Worm (Caenorhabditis elegans) whole organism, L4 larva: ENCODE measurements around the gene ric-8.

ENCODE experiments used
- dmd-6 ChIP-seq: fragments of 200-800 bp; sonication (Bioruptor generic); IDR thresholded peaks from 2 replicates; pipeline ENCODE4 v1.3.6; 2022; ENCODE audit warnings: missing genetic modification reagents, missing genetic modification characterization, missing compliant biosample characterization
- lin-39 ChIP-seq: fragments of 150-350 bp; optimal IDR thresholded peaks from 2 replicates; lab custom pipeline; 2014; ENCODE audit warnings: missing biosample characterization, missing genetic modification reagents, missing genetic modification characterization
- nhr-237 ChIP-seq: sonication (generic microtip); optimal IDR thresholded peaks from 2 replicates; lab custom pipeline; 2017; ENCODE audit warnings: missing biosample characterization, missing genetic modification characterization
- nhr-28 ChIP-seq: fragments of 150-350 bp; optimal IDR thresholded peaks from 2 replicates; lab custom pipeline; 2014; ENCODE audit warnings: missing biosample characterization, missing genetic modification characterization
- zip-11 ChIP-seq: fragments of 200-800 bp; sonication (Bioruptor generic); IDR thresholded peaks from 2 replicates; pipeline ENCODE4 v1.3.6; 2022; ENCODE audit warnings: missing genetic modification characterization, missing compliant biosample characterization

ce11 chrIV:2663953-2664900, 21.5 kb downstream of the ric-8 start, which contains the start of gene Y69A2AR.31:
- TF ChIP-seq zip-11 (GFP tag; lab: Robert Waterston, UW): no peak
- no peak for TF ChIP-seq nhr-28
- TF ChIP-seq nhr-237 (tag; lab: Kevin White, UChicago): no peak
- no peak for TF ChIP-seq lin-39 (tag; lab: Kevin White, UChicago)
- TF ChIP-seq dmd-6 (GFP tag; lab: Robert Waterston, UW): no peak
